Worm (Caenorhabditis elegans): ENCODE measurements around the gene Y11D7A.8.
A peak's percentile ranks its signal among the peaks of the same experiment; 100 is the strongest.

Gene Y11D7A.8

ce11 chrIV:9259687-9260086 lies 8.5 kb downstream of the Y11D7A.8 start, which contains the start of gene Y11D7A.10:
Gene Y11D7A.10 (minus strand): TSS chrIV:9259768.
- TF ChIP-seq cog-1 (tag; optimal IDR thresholded peaks at IDR 0.05), result no peak
- no peak for TF ChIP-seq flt-1 (GFP tag; IDR thresholded peaks at IDR 0.05)
- no peak for TF ChIP-seq klf-2 (GFP tag; conservative IDR thresholded peaks at IDR 0.05)
- TF ChIP-seq ztf-23 (GFP tag; IDR thresholded peaks at IDR 0.05), result no peak
- no peak for TF ChIP-seq T22C8.4 (GFP tag; IDR thresholded peaks at IDR 0.05)
- no peak for TF ChIP-seq tab-1 (GFP tag; IDR thresholded peaks at IDR 0.05)
- TF ChIP-seq ztf-29 (GFP tag; IDR thresholded peaks at IDR 0.05), result no peak
- no peak for TF ChIP-seq med-1 (GFP tag; optimal IDR thresholded peaks at IDR 0.05; ENCODE audit: insufficient read depth)
- no peak for TF ChIP-seq ref-1 (GFP tag; conservative IDR thresholded peaks at IDR 0.05)

ce11 chrIV:9260334-9260733 lies 9.2 kb downstream of the Y11D7A.8 start:
- TF ChIP-seq T22C8.4 (GFP tag; IDR thresholded peaks at IDR 0.05), result no peak
- no peak for TF ChIP-seq cog-1 (tag; optimal IDR thresholded peaks at IDR 0.05)
- TF ChIP-seq ref-1 (GFP tag; conservative IDR thresholded peaks at IDR 0.05), result no peak
- no peak for TF ChIP-seq flt-1 (GFP tag; IDR thresholded peaks at IDR 0.05)

DNA sequence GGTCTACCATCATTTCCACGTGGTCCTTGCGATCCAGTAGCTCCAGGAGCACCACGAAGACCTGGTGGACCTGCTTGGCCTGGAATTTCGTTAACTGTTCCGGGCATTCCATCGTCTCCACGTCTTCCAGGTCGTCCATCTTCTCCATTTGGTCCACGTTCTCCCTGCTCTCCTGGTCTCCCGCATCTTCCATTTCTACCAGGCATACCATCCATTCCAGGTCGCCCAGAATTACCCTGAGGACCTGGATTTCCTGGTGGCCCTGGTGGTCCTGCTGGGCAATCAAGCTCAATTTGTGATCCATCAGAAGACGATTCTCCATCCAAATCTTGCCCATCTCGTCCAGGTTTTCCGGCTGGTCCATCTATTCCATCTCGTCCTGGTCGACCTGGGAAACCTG lies 9.6 kb downstream of the Y11D7A.8 start:
- no peak for TF ChIP-seq flt-1 (GFP tag; IDR thresholded peaks at IDR 0.05)
- TF ChIP-seq T22C8.4 (GFP tag; IDR thresholded peaks at IDR 0.05), result no peak
- TF ChIP-seq ref-1 (GFP tag; conservative IDR thresholded peaks at IDR 0.05), result no peak
- no peak for TF ChIP-seq klf-2 (GFP tag; conservative IDR thresholded peaks at IDR 0.05)
- no peak for TF ChIP-seq cog-1 (tag; optimal IDR thresholded peaks at IDR 0.05)

- TF ChIP-seq tab-1 (GFP tag; IDR thresholded peaks at IDR 0.05) (no peak), ztf-29 (GFP tag; IDR thresholded peaks at IDR 0.05) (no peak), klf-2 (GFP tag; conservative IDR thresholded peaks at IDR 0.05) (no peak), T22C8.4 (GFP tag; IDR thresholded peaks at IDR 0.05) (no peak), ref-1 (GFP tag; conservative IDR thresholded peaks at IDR 0.05) (no peak), cog-1 (tag; optimal IDR thresholded peaks at IDR 0.05) (no peak), flt-1 (GFP tag; IDR thresholded peaks at IDR 0.05) (no peak), ztf-23 (GFP tag; IDR thresholded peaks at IDR 0.05) (no peak), med-1 (GFP tag; optimal IDR thresholded peaks at IDR 0.05; ENCODE audit: insufficient read depth) (no peak)
These were observed 10.5 kb downstream of the Y11D7A.8 start, which contains the start of gene col-120 for ce11 chrIV:9261687-9262086. Gene col-120 (minus strand): TSS chrIV:9261787.

ce11 chrIV:9262295-9262694 lies 11.1 kb downstream of the Y11D7A.8 start:
- TF ChIP-seq ztf-23 (GFP tag; IDR thresholded peaks at IDR 0.05) (no peak), cog-1 (tag; optimal IDR thresholded peaks at IDR 0.05) (no peak), flt-1 (GFP tag; IDR thresholded peaks at IDR 0.05) (no peak), ref-1 (GFP tag; conservative IDR thresholded peaks at IDR 0.05) (no peak), T22C8.4 (GFP tag; IDR thresholded peaks at IDR 0.05) (no peak), tab-1 (GFP tag; IDR thresholded peaks at IDR 0.05) (no peak), med-1 (GFP tag; optimal IDR thresholded peaks at IDR 0.05; ENCODE audit: insufficient read depth) (no peak), klf-2 (GFP tag; conservative IDR thresholded peaks at IDR 0.05) (no peak), ztf-29 (GFP tag; IDR thresholded peaks at IDR 0.05) (no peak)

DNA sequence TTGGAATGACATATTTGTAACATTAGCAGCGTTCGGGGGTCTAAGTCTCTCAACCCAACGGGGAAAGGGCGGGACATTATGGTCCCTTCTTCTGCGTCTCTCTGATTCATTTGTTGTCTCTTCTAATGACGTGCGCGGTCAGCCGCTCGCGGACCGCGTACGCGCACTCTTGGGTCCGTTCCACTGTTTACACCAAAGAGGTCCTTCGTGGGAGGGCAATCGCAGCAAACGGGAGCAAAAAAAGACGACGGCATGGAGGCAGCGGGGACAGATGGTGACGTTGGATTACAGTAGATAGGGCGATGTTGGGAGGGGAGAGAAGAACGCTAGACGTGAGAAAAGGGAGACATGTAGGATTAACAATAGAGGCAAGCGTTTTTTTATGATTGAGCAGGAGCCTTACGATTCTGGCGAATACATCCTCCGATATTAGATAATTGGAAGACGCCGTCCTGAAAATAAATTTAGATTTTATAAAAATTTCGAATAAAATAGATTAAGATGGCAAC lies 12.7 kb downstream of the Y11D7A.8 start, which contains the start of gene flh-1:
TSS of gene flh-1 (minus strand) at position 459 of the 509 bp plus-strand sequence.
- TF ChIP-seq ztf-23 (GFP tag; IDR thresholded peaks at IDR 0.05) (no peak), ztf-29 (GFP tag; IDR thresholded peaks at IDR 0.05) (no peak), flt-1 (GFP tag; IDR thresholded peaks at IDR 0.05) (peak; percentile 76), tab-1 (GFP tag; IDR thresholded peaks at IDR 0.05) (peak; percentile 63; the same call in 1 of the 2 replicates)

- TF ChIP-seq ref-1 (GFP tag; conservative IDR thresholded peaks at IDR 0.05), result no peak
- no peak for TF ChIP-seq tab-1 (GFP tag; IDR thresholded peaks at IDR 0.05)
- TF ChIP-seq med-1 (GFP tag; optimal IDR thresholded peaks at IDR 0.05; ENCODE audit: insufficient read depth), result no peak
- TF ChIP-seq cog-1 (tag; optimal IDR thresholded peaks at IDR 0.05), result no peak
- TF ChIP-seq klf-2 (GFP tag; conservative IDR thresholded peaks at IDR 0.05), result no peak
- no peak for TF ChIP-seq ztf-29 (GFP tag; IDR thresholded peaks at IDR 0.05)
These were observed 13.3 kb downstream of the Y11D7A.8 start for ce11 chrIV:9264513-9264912.

DNA sequence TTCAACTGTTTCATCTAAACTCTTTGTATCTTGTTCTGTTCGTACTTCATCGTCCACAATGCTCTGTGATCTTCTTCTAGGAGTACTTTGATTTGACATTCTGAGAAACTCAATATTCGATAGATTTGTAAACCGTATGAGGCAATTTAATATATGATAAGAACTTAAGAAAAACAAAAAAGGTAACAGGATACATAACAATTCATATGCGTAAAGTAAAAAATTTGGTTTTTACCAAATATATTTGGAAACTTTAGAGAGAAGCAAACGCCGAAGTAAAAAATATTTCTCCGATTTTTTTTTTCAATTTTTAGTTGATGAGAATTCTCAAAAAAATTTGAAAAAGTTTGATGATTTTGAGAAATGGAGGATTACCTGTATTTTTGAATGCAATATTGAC lies 15.3 kb downstream of the Y11D7A.8 start, which contains the start of gene Y11D7A.19:
TSS of gene Y11D7A.19 (minus strand) at position 101 of the 400 bp plus-strand sequence.
- TF ChIP-seq med-1 (GFP tag; optimal IDR thresholded peaks at IDR 0.05; ENCODE audit: insufficient read depth) (no peak), ref-1 (GFP tag; conservative IDR thresholded peaks at IDR 0.05) (no peak), cog-1 (tag; optimal IDR thresholded peaks at IDR 0.05) (no peak), flt-1 (GFP tag; IDR thresholded peaks at IDR 0.05) (no peak), ztf-29 (GFP tag; IDR thresholded peaks at IDR 0.05) (no peak)

ce11 chrIV:9267581-9267980 lies 16.4 kb downstream of the Y11D7A.8 start:
- TF ChIP-seq ztf-29 (GFP tag; IDR thresholded peaks at IDR 0.05) (no peak), med-1 (GFP tag; optimal IDR thresholded peaks at IDR 0.05; ENCODE audit: insufficient read depth) (no peak), klf-2 (GFP tag; conservative IDR thresholded peaks at IDR 0.05) (no peak), ztf-23 (GFP tag; IDR thresholded peaks at IDR 0.05) (no peak)

- TF ChIP-seq tab-1 (GFP tag; IDR thresholded peaks at IDR 0.05) (peak; percentile 68; the same call in 1 of the 2 replicates), flt-1 (GFP tag; IDR thresholded peaks at IDR 0.05) (peak; percentile 66; the same call in 1 of the 2 replicates), T22C8.4 (GFP tag; IDR thresholded peaks at IDR 0.05) (no peak)
These were observed 17.7 kb downstream of the Y11D7A.8 start for ce11 chrIV:9268916-9269315.

DNA sequence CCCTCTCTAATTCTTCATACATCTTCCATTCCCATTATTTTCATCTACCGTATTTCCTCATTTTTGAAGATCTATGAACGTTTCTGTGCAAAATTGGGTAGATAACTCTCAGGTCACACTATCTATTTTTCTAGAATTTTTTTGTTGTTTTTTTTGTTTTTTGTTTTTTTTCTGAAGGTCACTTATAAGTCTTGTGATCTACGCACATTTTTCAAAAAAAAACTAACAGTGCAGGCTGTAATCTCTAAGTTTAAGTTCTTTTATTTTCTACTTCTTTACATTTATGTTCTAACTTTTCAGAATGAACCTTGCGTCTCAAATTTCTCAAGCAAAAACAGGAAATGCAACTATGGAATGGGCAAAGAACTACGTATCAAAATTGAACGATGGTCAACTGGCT lies 18.6 kb downstream of the Y11D7A.8 start, which contains the start of gene flh-3:
TSS of gene flh-3 (plus strand) at position 301 of the 400 bp plus-strand sequence.
- no peak for TF ChIP-seq klf-2 (GFP tag; conservative IDR thresholded peaks at IDR 0.05)
